Worm (Caenorhabditis elegans) whole organism, L2 larva: ENCODE data around the gene Y37D8A.19.

Experiments
- F13H6.1 ChIP-seq: sonication (generic microtip); optimal IDR thresholded peaks from 2 replicates; lab custom pipeline; 2016; ENCODE audit warnings: missing genetic modification characterization, missing compliant biosample characterization
- R02D3.7 ChIP-seq: fragments of 150-350 bp; optimal IDR thresholded peaks from 2 replicates; lab custom pipeline; 2014; ENCODE audit warnings: missing biosample characterization, missing genetic modification characterization
- Y55F3AM.14 ChIP-seq: fragments of 200-800 bp; sonication (Bioruptor generic); optimal IDR thresholded peaks from 2 replicates; lab custom pipeline; 2018; ENCODE audit warnings: mild to moderate bottlenecking, missing genetic modification characterization, missing compliant biosample characterization
- ZK546.5 ChIP-seq: sonication (generic microtip); optimal IDR thresholded peaks from 2 replicates; lab custom pipeline; 2017; ENCODE audit warnings: missing biosample characterization, missing genetic modification characterization
- alr-1 ChIP-seq: fragments of 150-350 bp; optimal IDR thresholded peaks from 2 replicates; lab custom pipeline; 2014; ENCODE audit warnings: missing biosample characterization, missing genetic modification characterization
- aly-2 ChIP-seq: fragments of 150-350 bp; optimal IDR thresholded peaks from 2 replicates; lab custom pipeline; 2014; ENCODE audit warnings: missing biosample characterization, missing genetic modification characterization
- ama-1 ChIP-seq: fragments of 150-350 bp; optimal IDR thresholded peaks from 2 replicates; lab custom pipeline; 2018; ENCODE audit warnings: inconsistent platforms
- blmp-1 ChIP-seq: sonication (generic microtip); optimal IDR thresholded peaks from 2 replicates; lab custom pipeline; 2017; ENCODE audit warnings: missing genetic modification characterization, mild to moderate bottlenecking, missing compliant biosample characterization, antibody characterized with exemption, moderate library complexity; ENCODE audit not compliant: insufficient read depth
- crh-2 ChIP-seq: sonication (generic microtip); optimal IDR thresholded peaks from 2 replicates; lab custom pipeline; 2017; ENCODE audit warnings: missing biosample characterization, missing genetic modification characterization
- egl-27 ChIP-seq: sonication (generic microtip); optimal IDR thresholded peaks from 3 replicates; lab custom pipeline; 2017; ENCODE audit warnings: missing biosample characterization, missing genetic modification reagents, missing genetic modification characterization
- elt-1 ChIP-seq: fragments of 150-350 bp; optimal IDR thresholded peaks from 2 replicates; lab custom pipeline; 2014; ENCODE audit warnings: missing biosample characterization, missing genetic modification characterization
- elt-3 ChIP-seq: sonication (generic microtip); optimal IDR thresholded peaks from 2 replicates; lab custom pipeline; 2017; ENCODE audit warnings: missing biosample characterization, missing genetic modification characterization
- fos-1 ChIP-seq: fragments of 150-350 bp; optimal IDR thresholded peaks from 2 replicates; lab custom pipeline; 2014; ENCODE audit warnings: missing biosample characterization, missing genetic modification characterization
- gmeb-1 ChIP-seq: fragments of 150-350 bp; optimal IDR thresholded peaks from 2 replicates; lab custom pipeline; 2014; ENCODE audit warnings: missing biosample characterization, missing genetic modification characterization
- lin-11 ChIP-seq: fragments of 150-350 bp; sonication (generic microtip); optimal IDR thresholded peaks from 2 replicates; lab custom pipeline; 2014; ENCODE audit warnings: missing biosample characterization, missing genetic modification characterization, inconsistent platforms, mixed read lengths
- lin-13 ChIP-seq: fragments of 150-350 bp; optimal IDR thresholded peaks from 2 replicates; lab custom pipeline; 2014; ENCODE audit warnings: missing biosample characterization, missing genetic modification reagents, missing genetic modification characterization
- lsy-2 ChIP-seq, 2 experiments: fragments of 150-350 bp in 1 of 2; sonication (generic microtip) in 1 of 2; optimal IDR thresholded peaks; 2 replicates each; lab custom pipeline; 2014 to 2017; ENCODE audit warnings: missing biosample characterization in 2 of 2, missing genetic modification characterization in 2 of 2
- mbf-1 ChIP-seq: sonication (generic microtip); optimal IDR thresholded peaks from 2 replicates; lab custom pipeline; 2017; ENCODE audit warnings: missing biosample characterization, missing genetic modification characterization
- nhr-11 ChIP-seq: fragments of 150-350 bp; optimal IDR thresholded peaks from 2 replicates; lab custom pipeline; 2014; ENCODE audit warnings: missing biosample characterization, missing genetic modification characterization
- nhr-12 ChIP-seq: fragments of 150-350 bp; optimal IDR thresholded peaks from 2 replicates; lab custom pipeline; 2014; ENCODE audit warnings: missing biosample characterization, missing genetic modification characterization
- nhr-129 ChIP-seq: fragments of 150-350 bp; optimal IDR thresholded peaks from 2 replicates; lab custom pipeline; 2014; ENCODE audit warnings: missing biosample characterization, missing genetic modification characterization
- nhr-21 ChIP-seq: fragments of 150-350 bp; optimal IDR thresholded peaks from 2 replicates; lab custom pipeline; 2014; ENCODE audit warnings: missing biosample characterization, missing genetic modification characterization
- nhr-237 ChIP-seq: fragments of 150-350 bp; optimal IDR thresholded peaks from 2 replicates; lab custom pipeline; 2014; ENCODE audit warnings: missing biosample characterization, missing genetic modification characterization
- nhr-25 ChIP-seq: fragments of 150-350 bp; sonication (generic microtip); optimal IDR thresholded peaks from 3 replicates; lab custom pipeline; 2014; ENCODE audit warnings: missing biosample characterization, missing genetic modification characterization
- nhr-6 ChIP-seq: fragments of 150-350 bp; optimal IDR thresholded peaks from 2 replicates; lab custom pipeline; 2014; ENCODE audit warnings: missing biosample characterization, missing genetic modification characterization
- nhr-77 ChIP-seq: fragments of 150-350 bp; optimal IDR thresholded peaks from 2 replicates; lab custom pipeline; 2014; ENCODE audit warnings: missing biosample characterization, missing genetic modification characterization
- peb-1 ChIP-seq: fragments of 150-350 bp; optimal IDR thresholded peaks from 2 replicates; lab custom pipeline; 2014; ENCODE audit warnings: missing biosample characterization, missing genetic modification characterization
- sem-4 ChIP-seq: fragments of 150-350 bp; optimal IDR thresholded peaks from 2 replicates; lab custom pipeline; 2014; ENCODE audit warnings: missing biosample characterization, missing genetic modification reagents, missing genetic modification characterization
- sma-3 ChIP-seq: sonication (generic microtip); optimal IDR thresholded peaks from 2 replicates; lab custom pipeline; 2016; ENCODE audit warnings: missing genetic modification reagents, missing genetic modification characterization, missing compliant biosample characterization
- sma-9 ChIP-seq, 2 experiments: fragments of 150-350 bp in 1 of 2; sonication (generic microtip) in 1 of 2; optimal IDR thresholded peaks; 2 replicates each; lab custom pipeline; 2014 to 2016; ENCODE audit warnings: missing genetic modification characterization in 2 of 2, mild to moderate bottlenecking in 1 of 2, missing biosample characterization in 1 of 2, missing compliant biosample characterization in 1 of 2, missing genetic modification reagents in 1 of 2, moderate library complexity in 1 of 2
- snpc-4 ChIP-seq: fragments of 150-350 bp; optimal IDR thresholded peaks from 2 replicates; lab custom pipeline; 2014; ENCODE audit warnings: missing biosample characterization, missing genetic modification characterization
- unc-39 ChIP-seq: fragments of 150-350 bp; optimal IDR thresholded peaks from 2 replicates; lab custom pipeline; 2014; ENCODE audit warnings: missing biosample characterization, missing genetic modification characterization
- unc-55 ChIP-seq: fragments of 150-350 bp; sonication (generic microtip); optimal IDR thresholded peaks from 3 replicates; lab custom pipeline; 2014; ENCODE audit warnings: missing biosample characterization, missing genetic modification reagents, missing genetic modification characterization
- ztf-4 ChIP-seq: fragments of 150-350 bp; optimal IDR thresholded peaks from 2 replicates; lab custom pipeline; 2014; ENCODE audit warnings: missing biosample characterization, missing genetic modification characterization

Y37D8A.19 gene

ce11 chrIII:12904987-12905541 is 24.6 kb upstream of the Y37D8A.19 start, which contains the start of gene cox-5A (continued):
- TF ChIP-seq F13H6.1, result peak; percentile 99
- TF ChIP-seq, all 48 proteins: peak for 40

DNA sequence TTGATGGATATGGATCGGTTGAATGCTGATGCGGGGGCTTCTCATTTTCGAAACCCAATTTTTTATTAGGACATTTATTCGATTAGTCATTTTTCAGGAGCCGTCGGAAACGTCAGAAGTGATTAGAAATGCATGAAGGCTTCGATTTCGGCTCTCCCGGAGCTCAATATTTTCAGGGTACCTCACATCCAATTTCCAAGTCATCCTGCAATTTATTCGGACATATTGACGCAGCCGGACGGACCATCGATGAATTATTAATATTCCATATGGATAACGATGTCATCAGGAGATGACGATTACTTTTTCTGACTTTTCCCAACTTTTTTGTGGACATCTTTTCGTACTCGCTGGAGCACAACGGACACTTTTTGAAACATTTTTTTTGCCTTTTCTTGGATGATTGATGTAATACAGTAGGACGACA is 23.0 kb upstream of the Y37D8A.19 start:
- TF ChIP-seq lsy-2 (tag; optimal IDR thresholded peaks at IDR 0.05; lab: Kevin White, UChicago) (peak; percentile 54 to 70), egl-27 (tag; lab: Kevin White, UChicago) (no peak), mbf-1 (tag; lab: Kevin White, UChicago) (no peak), sma-9 (GFP tag; optimal IDR thresholded peaks at IDR 0.05; lab: Kevin White, UChicago) (peak; percentile 61), sma-9 (tag; optimal IDR thresholded peaks at IDR 0.05; lab: Kevin White, UChicago) (no peak), unc-55 (GFP tag; lab: Kevin White, UChicago) (peak; percentile 18), ama-1 (lab: Kevin White, UChicago) (peak; percentile 50), sem-4 (tag; lab: Kevin White, UChicago) (peak; percentile 20), F13H6.1 (peak; percentile 32), nhr-25 (tag; lab: Kevin White, UChicago) (peak; percentile 11), nhr-129 (tag; lab: Kevin White, UChicago) (no peak), crh-2 (tag; lab: Kevin White, UChicago) (peak; percentile 39), blmp-1 (tag; lab: Kevin White, UChicago) (no peak), gmeb-1 (tag; lab: Kevin White, UChicago) (no peak), nhr-6 (tag; lab: Kevin White, UChicago) (peak; percentile 54), lin-13 (GFP tag; lab: Kevin White, UChicago) (peak; percentile 37), sma-3 (GFP tag; lab: Kevin White, UChicago) (peak; percentile 39), R02D3.7 (tag; lab: Kevin White, UChicago) (peak; percentile 13), alr-1 (tag; lab: Kevin White, UChicago) (no peak)

DNA sequence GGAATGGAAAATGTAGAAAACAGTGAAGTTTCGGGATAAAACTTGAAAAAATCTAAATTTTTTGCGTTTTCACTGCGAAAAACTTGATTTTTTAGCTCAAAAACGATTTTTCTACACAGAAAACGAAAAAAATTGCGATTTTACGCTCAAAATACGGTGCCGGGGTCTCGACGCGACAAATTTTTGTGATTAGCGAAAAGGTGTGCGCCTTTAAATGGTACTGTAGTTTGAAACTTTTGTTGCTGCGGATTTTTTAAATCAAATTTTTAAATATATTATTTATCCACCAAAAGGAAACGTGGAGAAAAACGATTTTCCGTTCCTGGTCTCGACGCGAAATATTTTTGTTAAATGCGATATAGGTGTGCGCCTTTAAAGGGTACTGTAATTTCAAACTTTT is 22.5 kb upstream of the Y37D8A.19 start:
- TF ChIP-seq nhr-129 (tag; lab: Kevin White, UChicago), result no peak
- no peak for TF ChIP-seq nhr-6 (tag; lab: Kevin White, UChicago)
- no peak for TF ChIP-seq fos-1
- TF ChIP-seq ZK546.5, result no peak
- TF ChIP-seq lin-11 (tag; lab: Kevin White, UChicago), result no peak
- no peak for TF ChIP-seq nhr-21 (tag; lab: Kevin White, UChicago)
- TF ChIP-seq alr-1 (tag; lab: Kevin White, UChicago), result no peak

DNA sequence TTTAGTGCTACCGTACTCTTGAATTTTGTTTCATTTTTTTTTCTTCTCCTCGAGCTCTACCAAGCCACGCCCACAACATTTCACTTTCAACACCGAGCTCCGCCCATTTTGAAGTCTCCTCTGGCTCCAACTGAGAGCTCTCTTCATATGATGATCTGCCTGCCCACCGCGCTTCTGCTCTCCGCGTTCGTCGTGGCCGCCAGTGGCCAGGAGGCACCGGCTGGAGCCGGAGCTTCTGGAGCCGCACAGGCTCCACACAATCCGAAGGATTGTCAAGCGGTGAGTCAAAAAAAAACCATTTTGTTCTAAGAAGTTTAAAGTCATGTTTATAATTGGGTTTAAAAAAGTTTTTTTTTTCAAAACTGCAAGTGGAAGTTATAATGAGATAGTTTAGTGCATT is 19.3 kb upstream of the Y37D8A.19 start, which contains the start of gene flp-14:
TSS of gene flp-14 (plus strand) at position 146 of the 400 bp plus-strand sequence.
- no peak for TF ChIP-seq ztf-4 (tag; lab: Kevin White, UChicago)
- no peak for TF ChIP-seq Y55F3AM.14 (GFP tag; lab: Kevin White, UChicago)
- TF ChIP-seq peb-1 (tag; lab: Kevin White, UChicago), result no peak
- TF ChIP-seq lin-11 (tag; lab: Kevin White, UChicago), result no peak
- no peak for TF ChIP-seq aly-2 (tag; lab: Kevin White, UChicago)
- TF ChIP-seq unc-39 (tag; lab: Kevin White, UChicago), result no peak
- no peak for TF ChIP-seq nhr-11 (tag; lab: Kevin White, UChicago)
- TF ChIP-seq unc-55 (GFP tag; lab: Kevin White, UChicago), result no peak

DNA sequence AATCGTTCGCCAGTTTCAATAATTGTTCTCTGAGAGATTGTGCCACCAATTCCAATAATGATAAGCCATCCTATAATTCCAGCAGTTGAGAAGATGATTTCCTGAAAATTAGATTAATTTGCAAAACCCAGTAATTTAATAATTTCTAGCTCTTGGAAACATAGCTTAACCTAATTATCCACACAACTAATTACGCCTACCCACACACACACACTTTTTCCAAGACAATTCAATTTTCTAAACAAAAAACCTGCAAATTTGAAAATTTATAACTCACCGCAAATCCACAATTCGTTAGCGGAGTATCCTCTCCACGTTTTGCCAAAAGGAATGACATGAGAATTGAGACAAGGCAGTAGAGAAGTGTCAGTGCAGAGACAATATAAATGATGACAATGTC is 13.2 kb upstream of the Y37D8A.19 start:
- TF ChIP-seq snpc-4, result no peak
- no peak for TF ChIP-seq nhr-237 (tag; lab: Kevin White, UChicago)
- TF ChIP-seq peb-1 (tag; lab: Kevin White, UChicago), result no peak
- no peak for TF ChIP-seq nhr-12 (tag; lab: Kevin White, UChicago)
- no peak for TF ChIP-seq elt-3
- TF ChIP-seq gmeb-1 (tag; lab: Kevin White, UChicago), result no peak
- no peak for TF ChIP-seq lsy-2 (tag; optimal IDR thresholded peaks at IDR 0.05; lab: Kevin White, UChicago)
- TF ChIP-seq mbf-1 (tag; lab: Kevin White, UChicago), result no peak
- no peak for TF ChIP-seq aly-2 (tag; lab: Kevin White, UChicago)
- TF ChIP-seq elt-1 (tag; lab: Kevin White, UChicago), result no peak
- TF ChIP-seq nhr-77 (tag; lab: Kevin White, UChicago), result no peak
- TF ChIP-seq ztf-4 (tag; lab: Kevin White, UChicago), result no peak
- TF ChIP-seq, all 48 proteins: peak for 0
